Worm (Caenorhabditis elegans) whole organism, mixed stage, embryonic: Measurements from ENCODE around the gene T28D9.16.

ENCODE experiments used
- M03D4.4 ChIP-seq: sonication (generic microtip); optimal IDR thresholded peaks from 2 replicates; lab custom pipeline; 2017; ENCODE audit warnings: mild to moderate bottlenecking, missing genetic modification characterization, missing compliant biosample characterization
- ceh-39 ChIP-seq: fragments of 150-350 bp; optimal IDR thresholded peaks from 2 replicates; lab custom pipeline; 2014; ENCODE audit warnings: missing biosample characterization, missing genetic modification characterization
- ceh-43 ChIP-seq: fragments of 200-800 bp; sonication (Bioruptor generic); optimal IDR thresholded peaks from 2 replicates; lab custom pipeline; 2018; ENCODE audit warnings: mild to moderate bottlenecking, missing genetic modification characterization, moderate library complexity, missing compliant biosample characterization
- ceh-83 ChIP-seq: fragments of 200-800 bp; sonication (Bioruptor generic); optimal IDR thresholded peaks from 2 replicates; lab custom pipeline; 2018; ENCODE audit warnings: mild to moderate bottlenecking, missing genetic modification characterization, missing compliant biosample characterization
- ces-1 ChIP-seq: fragments of 150-350 bp; optimal IDR thresholded peaks from 2 replicates; lab custom pipeline; 2014; ENCODE audit warnings: missing biosample characterization, missing genetic modification reagents, missing genetic modification characterization
- cnd-1 ChIP-seq: fragments of 200-800 bp; sonication (Bioruptor generic); optimal IDR thresholded peaks from 2 replicates; lab custom pipeline; 2018; ENCODE audit warnings: mild to moderate bottlenecking, missing genetic modification characterization, missing compliant biosample characterization
- drap-1 ChIP-seq: fragments of 200-800 bp; sonication (Bioruptor generic); optimal IDR thresholded peaks from 3 replicates; lab custom pipeline; 2018; ENCODE audit warnings: mild to moderate bottlenecking, missing genetic modification characterization, missing compliant biosample characterization
- elt-3 ChIP-seq: fragments of 150-350 bp; optimal IDR thresholded peaks from 2 replicates; lab custom pipeline; 2014; ENCODE audit warnings: missing biosample characterization, missing genetic modification characterization
- ham-2 ChIP-seq: fragments of 200-800 bp; sonication (Bioruptor generic); optimal IDR thresholded peaks from 2 replicates; lab custom pipeline; 2018; ENCODE audit warnings: mild to moderate bottlenecking, missing genetic modification characterization, missing compliant biosample characterization
- hlh-1 ChIP-seq: fragments of 150-350 bp; optimal IDR thresholded peaks from 2 replicates; lab custom pipeline; 2014; ENCODE audit warnings: missing biosample characterization, missing genetic modification reagents, missing genetic modification characterization
- lin-13 ChIP-seq: fragments of 150-350 bp; optimal IDR thresholded peaks from 2 replicates; lab custom pipeline; 2014; ENCODE audit warnings: missing biosample characterization, missing genetic modification characterization
- lin-32 ChIP-seq: fragments of 200-800 bp; sonication (Bioruptor generic); optimal IDR thresholded peaks from 2 replicates; lab custom pipeline; 2018; ENCODE audit warnings: mild to moderate bottlenecking, missing genetic modification characterization, missing compliant biosample characterization
- lsy-2 ChIP-seq: fragments of 150-350 bp; optimal IDR thresholded peaks from 2 replicates; lab custom pipeline; 2014; ENCODE audit warnings: missing biosample characterization, missing genetic modification characterization
- mab-5 ChIP-seq: fragments of 150-350 bp; optimal IDR thresholded peaks from 2 replicates; lab custom pipeline; 2014; ENCODE audit warnings: missing biosample characterization, missing genetic modification characterization
- mep-1 ChIP-seq: fragments of 150-350 bp; optimal IDR thresholded peaks from 2 replicates; lab custom pipeline; 2017; ENCODE audit warnings: missing biosample characterization, missing genetic modification reagents, missing genetic modification characterization, inconsistent platforms
- mls-2 ChIP-seq: sonication (generic microtip); optimal IDR thresholded peaks from 2 replicates; lab custom pipeline; 2016; ENCODE audit warnings: mild to moderate bottlenecking, missing genetic modification characterization, moderate library complexity, missing compliant biosample characterization
- nhr-12 ChIP-seq: fragments of 150-350 bp; optimal IDR thresholded peaks from 2 replicates; lab custom pipeline; 2014; ENCODE audit warnings: missing biosample characterization, missing genetic modification characterization
- nhr-2 ChIP-seq: fragments of 150-350 bp; optimal IDR thresholded peaks from 2 replicates; lab custom pipeline; 2014; ENCODE audit warnings: missing biosample characterization, missing genetic modification characterization
- nhr-237 ChIP-seq: fragments of 150-350 bp; optimal IDR thresholded peaks from 2 replicates; lab custom pipeline; 2014; ENCODE audit warnings: missing biosample characterization, missing genetic modification characterization
- nhr-28 ChIP-seq: fragments of 150-350 bp; optimal IDR thresholded peaks from 2 replicates; lab custom pipeline; 2014; ENCODE audit warnings: missing biosample characterization, missing genetic modification characterization
- nhr-76 ChIP-seq: sonication (generic microtip); optimal IDR thresholded peaks from 2 replicates; lab custom pipeline; 2017; ENCODE audit warnings: missing biosample characterization, missing genetic modification characterization
- pha-4 ChIP-seq: fragments of 150-350 bp; optimal IDR thresholded peaks from 2 replicates; lab custom pipeline; 2018; ENCODE audit warnings: missing biosample characterization, missing genetic modification reagents, missing genetic modification characterization
- sptf-1 ChIP-seq: sonication (generic microtip); optimal IDR thresholded peaks from 2 replicates; lab custom pipeline; 2017; ENCODE audit warnings: mild to moderate bottlenecking, missing genetic modification characterization, moderate library complexity, missing compliant biosample characterization
- tbx-8 ChIP-seq: fragments of 200-800 bp; sonication (Bioruptor generic); optimal IDR thresholded peaks from 2 replicates; lab custom pipeline; 2018; ENCODE audit warnings: mild to moderate bottlenecking, missing genetic modification characterization, moderate library complexity, missing compliant biosample characterization
- unc-120 ChIP-seq: sonication (generic microtip); optimal IDR thresholded peaks from 2 replicates; lab custom pipeline; 2017; ENCODE audit warnings: missing genetic modification characterization, missing compliant biosample characterization; ENCODE audit not compliant: poor library complexity, severe bottlenecking
- unc-39 ChIP-seq: fragments of 150-350 bp; optimal IDR thresholded peaks from 2 replicates; lab custom pipeline; 2014; ENCODE audit warnings: missing biosample characterization, missing genetic modification characterization
- unc-62 ChIP-seq: fragments of 150-350 bp; optimal IDR thresholded peaks from 2 replicates; lab custom pipeline; 2014; ENCODE audit warnings: missing biosample characterization, missing genetic modification reagents, missing genetic modification characterization
- zip-8 ChIP-seq: fragments of 150-350 bp; optimal IDR thresholded peaks from 2 replicates; lab custom pipeline; 2014; ENCODE audit warnings: missing biosample characterization, missing genetic modification characterization
- ztf-11 ChIP-seq: fragments of 150-350 bp; optimal IDR thresholded peaks from 2 replicates; lab custom pipeline; 2014; ENCODE audit warnings: missing biosample characterization, missing genetic modification characterization

The T28D9.16 gene

DNA sequence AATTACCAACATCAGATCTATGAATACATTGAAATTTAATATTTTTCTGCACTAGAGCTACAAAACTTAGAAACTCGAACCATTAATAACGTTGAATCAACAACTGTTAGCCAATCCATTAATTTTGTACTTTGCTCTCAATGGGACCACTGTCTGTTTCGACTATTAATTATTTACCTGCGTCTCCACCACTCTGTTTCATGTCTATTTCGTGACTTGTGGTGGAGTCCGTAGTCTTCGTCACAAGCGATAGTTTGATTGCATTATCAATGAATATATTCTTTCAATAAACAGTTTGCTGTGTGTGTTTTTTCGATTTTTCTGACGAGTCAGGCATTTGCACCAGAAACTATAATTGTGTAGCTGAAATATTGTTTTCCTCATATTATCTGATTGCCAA is 10.9 kb downstream of the T28D9.16 start:
- TF ChIP-seq cnd-1 (tag; lab: Kevin White, UChicago) (no peak), ham-2 (GFP tag; lab: Kevin White, UChicago) (no peak), hlh-1 (tag; lab: Kevin White, UChicago) (peak; percentile 68), ceh-83 (GFP tag; lab: Kevin White, UChicago) (no peak), unc-120 (tag; lab: Kevin White, UChicago) (peak; percentile 22), unc-62 (GFP tag; lab: Kevin White, UChicago) (peak; percentile 25), mab-5 (peak; percentile 64)

DNA sequence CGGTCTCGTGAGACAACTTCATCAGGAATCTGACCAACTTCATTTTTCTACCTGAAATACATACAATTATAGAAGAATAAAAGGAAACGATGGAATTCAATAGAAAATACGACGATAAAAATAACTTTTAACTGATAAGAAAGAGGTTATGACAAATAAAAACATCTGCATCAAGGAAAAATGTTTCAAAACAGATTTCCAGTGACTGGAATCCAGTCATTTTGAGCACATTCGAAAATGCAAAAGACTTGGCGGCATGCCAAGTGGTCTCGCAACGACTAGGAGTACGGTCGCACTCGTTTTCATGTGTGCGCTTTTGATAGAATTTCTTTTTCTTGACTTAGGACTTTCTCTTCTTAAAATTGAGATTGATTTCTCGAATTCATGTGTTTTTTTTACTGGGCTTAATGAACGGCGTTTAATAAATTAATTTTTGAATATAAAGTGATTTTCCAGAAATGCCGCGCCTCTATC is 14.3 kb downstream of the T28D9.16 start, which contains the start of the genes snr-3 and rsp-5:
Gene snr-3 (minus strand): TSS at position 51 of the 474 bp plus-strand sequence.
Gene rsp-5 (plus strand): TSS at position 455 of the 474 bp plus-strand sequence.
- TF ChIP-seq ceh-39 (tag; lab: Kevin White, UChicago) (peak; percentile 8), lsy-2 (peak; percentile 97), mep-1 (peak; percentile 83), ztf-11 (tag; lab: Kevin White, UChicago) (no peak), hlh-1 (tag; lab: Kevin White, UChicago) (peak; percentile 36), pha-4 (tag; lab: Kevin White, UChicago) (peak; percentile 66), nhr-12 (tag; lab: Kevin White, UChicago) (no peak), zip-8 (no peak), lin-13 (tag; lab: Kevin White, UChicago) (peak; percentile 55), nhr-237 (tag; lab: Kevin White, UChicago) (peak; percentile 56)
- TF ChIP-seq, all 35 proteins: peak for 7

DNA sequence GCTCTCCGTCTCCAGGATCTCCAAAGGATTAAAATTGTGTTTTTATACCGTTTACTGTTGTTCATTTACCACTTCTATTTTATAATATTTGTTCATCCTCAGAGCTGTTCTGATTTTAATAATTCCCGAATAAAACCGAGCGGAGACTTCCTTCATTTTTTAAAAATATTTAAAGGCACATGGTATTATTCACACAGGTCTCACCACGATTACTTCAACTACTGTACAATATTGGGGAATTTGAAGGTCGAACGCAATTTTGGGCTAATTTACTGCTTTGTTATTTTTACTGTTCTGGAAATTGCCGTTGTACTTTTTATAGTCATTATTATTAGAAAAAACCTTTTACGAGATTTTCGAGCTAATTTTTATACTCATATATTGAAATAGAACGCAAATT is 15.7 kb downstream of the T28D9.16 start:
- TF ChIP-seq nhr-76 (tag; lab: Kevin White, UChicago) (no peak), ces-1 (no peak), nhr-28 (no peak), hlh-1 (tag; lab: Kevin White, UChicago) (no peak), mls-2 (no peak), unc-39 (tag; lab: Kevin White, UChicago) (no peak), nhr-237 (tag; lab: Kevin White, UChicago) (no peak), M03D4.4 (no peak), ceh-39 (tag; lab: Kevin White, UChicago) (no peak), ceh-43 (GFP tag; lab: Kevin White, UChicago) (no peak), ceh-83 (GFP tag; lab: Kevin White, UChicago) (no peak), elt-3 (tag; lab: Kevin White, UChicago) (no peak), lin-13 (tag; lab: Kevin White, UChicago) (no peak), zip-8 (no peak), nhr-2 (tag; lab: Kevin White, UChicago) (no peak)

DNA sequence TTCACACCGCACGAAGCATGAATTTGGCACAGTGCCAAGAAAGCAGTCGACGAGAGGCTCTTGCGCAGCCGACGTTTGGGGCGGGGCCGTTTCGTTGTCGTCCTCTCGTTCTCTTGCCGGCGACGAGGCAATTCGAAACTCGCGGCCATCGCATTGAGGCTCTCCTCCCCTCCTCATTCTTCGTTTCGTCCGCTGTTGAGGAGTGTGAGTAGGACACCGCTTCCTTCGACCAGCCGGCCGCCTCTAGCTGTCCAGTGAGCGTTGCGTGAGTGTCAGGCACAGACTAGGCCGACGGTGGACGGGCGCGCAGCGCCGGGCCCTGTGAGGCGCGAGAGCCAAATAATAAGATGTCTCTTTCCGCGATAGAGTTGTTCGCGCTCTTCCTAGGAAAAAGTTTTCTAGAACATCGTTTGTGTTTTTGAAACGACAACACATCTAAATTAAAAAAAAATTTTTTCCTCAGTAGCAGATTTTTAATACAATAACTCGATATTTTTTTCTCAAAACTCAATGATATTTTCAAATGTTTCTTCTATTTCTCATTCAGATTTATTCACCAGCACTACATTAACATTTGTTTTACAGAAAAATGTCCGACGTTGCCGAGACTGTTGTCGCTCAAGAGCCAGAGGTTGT is 16.4 kb downstream of the T28D9.16 start, which contains the start of the genes T28D9.11 and T28D9.1:
Gene T28D9.11 (minus strand): TSS at position 177 of the 636 bp plus-strand sequence.
Gene T28D9.1 (plus strand): TSS at position 586 of the 636 bp plus-strand sequence.
- peak; percentile 74 for TF ChIP-seq M03D4.4
- TF ChIP-seq tbx-8 (GFP tag; lab: Kevin White, UChicago) = no peak
- TF ChIP-seq mls-2 = peak; percentile 67
- peak; percentile 31 for TF ChIP-seq lin-32 (GFP tag; lab: Kevin White, UChicago)
- TF ChIP-seq ceh-83 (GFP tag; lab: Kevin White, UChicago) = no peak
- TF ChIP-seq ceh-39 (tag; lab: Kevin White, UChicago) = no peak
- peak; percentile 75 for TF ChIP-seq cnd-1 (tag; lab: Kevin White, UChicago)
- peak; percentile 58 for TF ChIP-seq ham-2 (GFP tag; lab: Kevin White, UChicago)
- TF ChIP-seq nhr-76 (tag; lab: Kevin White, UChicago) = no peak
- peak; percentile 19 for TF ChIP-seq ceh-43 (GFP tag; lab: Kevin White, UChicago)
- TF ChIP-seq drap-1 (GFP tag; lab: Kevin White, UChicago) = peak; percentile 48
- peak; percentile 29 for TF ChIP-seq ztf-11 (tag; lab: Kevin White, UChicago)
- peak; percentile 64 for TF ChIP-seq sptf-1 (tag; lab: Kevin White, UChicago)
- no peak for TF ChIP-seq unc-62 (GFP tag; lab: Kevin White, UChicago)
- peak; percentile 37 for TF ChIP-seq unc-120 (tag; lab: Kevin White, UChicago)
- TF ChIP-seq hlh-1 (tag; lab: Kevin White, UChicago) = peak; percentile 29

DNA sequence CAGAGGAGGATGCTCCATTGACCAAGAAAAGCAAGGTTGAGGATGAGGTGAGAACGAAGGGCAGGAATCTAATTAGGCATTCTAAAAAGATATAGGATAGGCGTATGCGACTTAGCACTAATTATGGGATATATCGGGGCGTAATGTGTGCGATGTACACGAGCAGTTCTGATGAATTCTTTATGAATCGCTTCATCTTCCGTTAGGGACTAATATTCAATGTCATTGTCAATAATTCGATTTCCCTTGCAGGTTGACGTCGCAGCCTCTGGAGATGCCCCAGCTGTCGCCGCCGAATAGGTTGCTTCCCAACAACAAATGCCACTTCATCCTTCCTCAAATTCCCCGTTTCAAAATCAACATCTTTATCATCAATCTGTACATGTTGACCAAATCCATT is 17.7 kb downstream of the T28D9.16 start:
- TF ChIP-seq ces-1 (peak; percentile 90), drap-1 (GFP tag; lab: Kevin White, UChicago) (no peak)
